Fruit fly (Drosophila melanogaster) S2 (cell line): ENCODE measurements around the gene Tsp86D.

Source experiments
- CG8478 ChIP-seq: fragments of >200 bp; optimal IDR thresholded peaks from 2 replicates; lab custom pipeline; 2018
- CTCF ChIP-seq, 2 experiments: fragments of >200 bp; optimal IDR thresholded peaks; 2 replicates each; lab custom pipeline; 2018

Tsp86D gene

dm6 chr3R:10884678-10885421, 16.3 kb downstream of the Tsp86D start, which contains the start of gene CG14696:
TSS of gene CG14696 (minus strand) at chr3R:10885001.
- no peak for TF ChIP-seq CG8478 (lab: Kevin White, UChicago)
- TF ChIP-seq CTCF (optimal IDR thresholded peaks at IDR 0.05; lab: Kevin White, UChicago) = no peak

- no peak for TF ChIP-seq CTCF (optimal IDR thresholded peaks at IDR 0.05; lab: Kevin White, UChicago)
- TF ChIP-seq CG8478 (lab: Kevin White, UChicago) = no peak
Observed at dm6 chr3R:10885422-10886081, 17.0 kb downstream of the Tsp86D start, which contains the start of gene Leash. TSS of gene Leash (plus strand) at chr3R:10885540.

- no peak for TF ChIP-seq CTCF (optimal IDR thresholded peaks at IDR 0.05; lab: Kevin White, UChicago)
Observed at dm6 chr3R:10886462-10887315, 18.2 kb downstream of the Tsp86D start.

dm6 chr3R:10888300-10888632, 19.8 kb downstream of the Tsp86D start:
- TF ChIP-seq CTCF (optimal IDR thresholded peaks at IDR 0.05; lab: Kevin White, UChicago) = no peak
- no peak for TF ChIP-seq CG8478 (lab: Kevin White, UChicago)

dm6 chr3R:10888633-10889519, 20.4 kb downstream of the Tsp86D start:
- TF ChIP-seq CTCF (optimal IDR thresholded peaks at IDR 0.05; lab: Kevin White, UChicago) (no peak), CG8478 (lab: Kevin White, UChicago) (no peak)

- no peak for TF ChIP-seq CTCF (optimal IDR thresholded peaks at IDR 0.05; lab: Kevin White, UChicago)
Observed at dm6 chr3R:10889520-10889887, 21.0 kb downstream of the Tsp86D start, which contains the start of gene Ak3. TSS of gene Ak3 (minus strand) at chr3R:10889588.

- peak; percentile 50 to 68 for TF ChIP-seq CTCF (optimal IDR thresholded peaks at IDR 0.05; lab: Kevin White, UChicago)
- TF ChIP-seq CG8478 (lab: Kevin White, UChicago) = no peak
Observed at dm6 chr3R:10893327-10893726, 24.8 kb downstream of the Tsp86D start, which contains the start of gene CG6621. TSS of gene CG6621 (minus strand) at chr3R:10893531.
